Comparison of ENCODE assay signal across 7 worm cellular contexts in the genomic region with DNA sequence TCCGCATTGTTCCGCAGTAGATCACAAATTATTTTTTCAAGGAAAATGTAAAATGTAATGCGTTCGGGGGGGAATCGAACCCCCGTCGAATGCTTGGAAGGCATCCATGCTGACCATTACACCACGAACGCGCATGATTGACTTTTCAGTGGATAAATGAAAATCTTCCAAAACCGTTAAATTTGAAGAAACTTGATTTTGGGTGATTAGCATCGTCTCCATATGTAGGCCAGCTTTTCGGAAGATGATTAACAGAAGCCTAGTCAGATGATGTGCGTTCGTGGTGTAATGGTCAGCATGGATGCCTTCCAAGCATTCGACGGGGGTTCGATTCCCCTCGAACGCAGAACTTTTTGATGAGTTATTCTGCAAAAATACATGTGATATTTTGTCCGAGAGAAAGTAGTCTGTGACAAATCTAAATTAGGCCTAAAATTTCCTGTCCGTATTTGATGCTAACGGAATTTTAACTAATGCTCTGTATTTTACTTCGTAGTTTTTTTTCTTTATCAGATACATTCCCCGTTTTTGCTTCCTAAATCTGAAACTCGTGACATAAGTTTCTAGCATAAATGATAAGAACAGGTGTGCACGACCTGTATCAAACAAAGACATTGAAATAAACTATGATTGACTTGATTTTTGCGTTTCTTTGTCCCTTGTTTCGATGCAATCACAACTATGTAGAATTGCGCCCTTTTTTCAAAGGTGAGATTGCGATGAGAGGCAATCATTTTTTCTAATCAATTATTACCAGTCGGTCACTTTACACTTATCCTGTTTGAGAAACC.
TF ChIP-seq lines count a peak whose summit lies in the region.

Gene C28G1.10 (plus strand): TSS at position 676 of the 791 bp plus-strand sequence.

TF ChIP-seq in whole organism, L1 larva, 84 proteins besides CTCF, POLR2A, EP300 and RAD21:
- TF ChIP-seq elt-2 (tag; optimal IDR thresholded peaks at IDR 0.05; lab: Kevin White, UChicago) = peak; percentile 76
- no peak for TF ChIP-seq lin-39 (tag; optimal IDR thresholded peaks at IDR 0.05; lab: Kevin White, UChicago)
- no peak for TF ChIP-seq isw-1 (GFP tag; IDR thresholded peaks at IDR 0.05; lab: Robert Waterston, UW)
- peak in 1 of 2 experiments; percentile 17 for TF ChIP-seq lin-35 (GFP tag; optimal IDR thresholded peaks at IDR 0.05; lab: Kevin White, UChicago)
- no peak for TF ChIP-seq vab-15 (tag; optimal IDR thresholded peaks at IDR 0.05; lab: Kevin White, UChicago)
- TF ChIP-seq nhr-28 (tag; optimal IDR thresholded peaks at IDR 0.05; lab: Kevin White, UChicago) = no peak
- TF ChIP-seq zag-1 (tag; optimal IDR thresholded peaks at IDR 0.05; lab: Kevin White, UChicago) = no peak
- TF ChIP-seq xbp-1 (tag; optimal IDR thresholded peaks at IDR 0.05; lab: Kevin White, UChicago) = no peak

TF ChIP-seq in whole organism, L2 larva, 48 proteins besides CTCF, POLR2A, EP300 and RAD21:
- peak; percentile 42 for TF ChIP-seq fos-1 (tag; optimal IDR thresholded peaks at IDR 0.05; lab: Kevin White, UChicago)
- peak; percentile 21 for TF ChIP-seq gmeb-1 (tag; optimal IDR thresholded peaks at IDR 0.05; lab: Kevin White, UChicago)
- TF ChIP-seq crh-2 (tag; optimal IDR thresholded peaks at IDR 0.05; lab: Kevin White, UChicago) = peak; percentile 23
- no peak for TF ChIP-seq mbf-1 (tag; optimal IDR thresholded peaks at IDR 0.05; lab: Kevin White, UChicago)
- peak; percentile 37 for TF ChIP-seq nhr-21 (tag; optimal IDR thresholded peaks at IDR 0.05; lab: Kevin White, UChicago)

TF ChIP-seq in whole organism, L3 larva, 47 proteins besides CTCF, POLR2A, EP300 and RAD21:
- TF ChIP-seq hmg-11 (tag; optimal IDR thresholded peaks at IDR 0.05; lab: Kevin White, UChicago) (no peak), nhr-43 (tag; optimal IDR thresholded peaks at IDR 0.05; lab: Kevin White, UChicago; ENCODE audit: poor library complexity, severe bottlenecking) (peak; percentile 73), elt-2 (tag; optimal IDR thresholded peaks at IDR 0.05; lab: Kevin White, UChicago) (peak; percentile 85), nhr-25 (tag; optimal IDR thresholded peaks at IDR 0.05; lab: Kevin White, UChicago) (peak; percentile 46), mml-1 (tag; optimal IDR thresholded peaks at IDR 0.05; lab: Kevin White, UChicago) (no peak), nhr-76 (tag; optimal IDR thresholded peaks at IDR 0.05; lab: Kevin White, UChicago) (no peak), pha-4 (tag; optimal IDR thresholded peaks at IDR 0.05; lab: Kevin White, UChicago) (peak; percentile 6), pqm-1 (tag; optimal IDR thresholded peaks at IDR 0.05; lab: Kevin White, UChicago) (peak; percentile 84), eor-1 (tag; optimal IDR thresholded peaks at IDR 0.05; lab: Kevin White, UChicago) (no peak)

TF ChIP-seq in whole organism, L4 larva, 104 proteins besides CTCF, POLR2A, EP300 and RAD21 (continues in another document):
- TF ChIP-seq dmd-6 (GFP tag; IDR thresholded peaks at IDR 0.05; lab: Robert Waterston, UW) = no peak; the same call in 1 of the 2 replicates
- no peak; the same call in 1 of the 2 replicates for TF ChIP-seq snpc-1.2 (GFP tag; IDR thresholded peaks at IDR 0.05; lab: Robert Waterston, UW)
- TF ChIP-seq ZK337.2 (GFP tag; IDR thresholded peaks at IDR 0.05; lab: Robert Waterston, UW) = peak; percentile 61
- TF ChIP-seq daf-19 (GFP tag; conservative IDR thresholded peaks at IDR 0.05; lab: Robert Waterston, UW) = 0 out of 2 replicates have a peak, but pooled peaks have one; percentile 44
- TF ChIP-seq zfp-3 (GFP tag; conservative IDR thresholded peaks at IDR 0.05; lab: Robert Waterston, UW) = 0 out of 2 replicates have a peak, but pooled peaks have one; percentile 12
- TF ChIP-seq ztf-11 (tag; optimal IDR thresholded peaks at IDR 0.05; lab: Kevin White, UChicago) = no peak
- TF ChIP-seq ceh-28 (tag; optimal IDR thresholded peaks at IDR 0.05; lab: Kevin White, UChicago) = no peak
- TF ChIP-seq tra-1 (GFP tag; IDR thresholded peaks at IDR 0.05; lab: Robert Waterston, UW) = no peak
- TF ChIP-seq spr-3 (GFP tag; optimal IDR thresholded peaks at IDR 0.05; lab: Kevin White, UChicago) = no peak
- TF ChIP-seq F44E2.7 (GFP tag; IDR thresholded peaks at IDR 0.05; lab: Robert Waterston, UW) = peak; percentile 80
- no peak for TF ChIP-seq rbr-2 (tag; optimal IDR thresholded peaks at IDR 0.05; lab: Kevin White, UChicago)
- no peak for TF ChIP-seq gei-8 (GFP tag; optimal IDR thresholded peaks at IDR 0.05; lab: Kevin White, UChicago)
- TF ChIP-seq Y75B8A.6 (GFP tag; IDR thresholded peaks at IDR 0.05; lab: Robert Waterston, UW) = peak; percentile 4; the same call in 1 of the 2 replicates
- TF ChIP-seq dpl-1 (GFP tag; optimal IDR thresholded peaks at IDR 0.05; lab: Kevin White, UChicago) = peak; percentile 3
- TF ChIP-seq aha-1 (tag; lab: Kevin White, UChicago) = no peak

TF ChIP-seq in whole organism, late embryonic, 69 proteins besides CTCF, POLR2A, EP300 and RAD21:
- TF ChIP-seq lim-6 (tag; optimal IDR thresholded peaks at IDR 0.05; lab: Kevin White, UChicago) = no peak
- TF ChIP-seq hlh-30 (tag; optimal IDR thresholded peaks at IDR 0.05; lab: Kevin White, UChicago; ENCODE audit: insufficient read depth) = peak; percentile 10
- no peak for TF ChIP-seq C08G9.2 (tag; optimal IDR thresholded peaks at IDR 0.05; lab: Kevin White, UChicago)
TF ChIP-seq in whole organism, late embryonic: peak in this region for 1.

TF ChIP-seq in whole organism, midembryonic, 9 proteins besides CTCF, POLR2A, EP300 and RAD21:
- TF ChIP-seq klf-2 (GFP tag; conservative IDR thresholded peaks at IDR 0.05; lab: Robert Waterston, UW) = peak; percentile 61; the same call in 1 of the 2 replicates
- no peak for TF ChIP-seq cog-1 (tag; optimal IDR thresholded peaks at IDR 0.05; lab: Kevin White, UChicago)

TF ChIP-seq in whole organism, young adult, 124 proteins besides CTCF, POLR2A, EP300 and RAD21 (continues in another document):
- peak; percentile 76 for TF ChIP-seq B0261.1 (tag; optimal IDR thresholded peaks at IDR 0.05; lab: Kevin White, UChicago)
- TF ChIP-seq T07F8.4 (tag; optimal IDR thresholded peaks at IDR 0.05; lab: Kevin White, UChicago) = peak; percentile 27
- TF ChIP-seq hlh-26 (GFP tag; conservative IDR thresholded peaks at IDR 0.05; lab: Robert Waterston, UW) = no peak
- TF ChIP-seq cebp-2 (GFP tag; IDR thresholded peaks at IDR 0.05; lab: Robert Waterston, UW) = no peak
- no peak for TF ChIP-seq aptf-3 (GFP tag; IDR thresholded peaks at IDR 0.05; lab: Robert Waterston, UW)
- peak; percentile 81; the same call in 1 of the 2 replicates for TF ChIP-seq bed-1 (GFP tag; IDR thresholded peaks at IDR 0.05; lab: Robert Waterston, UW)
- peak; percentile 23 for TF ChIP-seq lin-40 (tag; optimal IDR thresholded peaks at IDR 0.05; lab: Kevin White, UChicago)
- TF ChIP-seq tbx-9 (tag; optimal IDR thresholded peaks at IDR 0.05; lab: Kevin White, UChicago; ENCODE audit: borderline replicate concordance) = no peak
- no peak for TF ChIP-seq mel-28 (tag; optimal IDR thresholded peaks at IDR 0.05; lab: Kevin White, UChicago; ENCODE audit: borderline replicate concordance)
- no peak for TF ChIP-seq mes-4 (tag; optimal IDR thresholded peaks at IDR 0.05; lab: Kevin White, UChicago)
- TF ChIP-seq hsf-1 (GFP tag; IDR thresholded peaks at IDR 0.05; lab: Robert Waterston, UW) = no peak; the same call in none of the 2 replicates
- peak; percentile 50 for TF ChIP-seq snpc-1.3 (tag; optimal IDR thresholded peaks at IDR 0.05; lab: Kevin White, UChicago; ENCODE audit: insufficient read depth)
- no peak for TF ChIP-seq repo-1 (tag; optimal IDR thresholded peaks at IDR 0.05; lab: Kevin White, UChicago)
- TF ChIP-seq ceh-40 (GFP tag; IDR thresholded peaks at IDR 0.05; lab: Robert Waterston, UW) = peak; percentile 49; the same call in 1 of the 2 replicates
- no peak for TF ChIP-seq akir-1 (GFP tag; optimal IDR thresholded peaks at IDR 0.05; lab: Kevin White, UChicago)
- no peak for TF ChIP-seq nhr-27 (tag; optimal IDR thresholded peaks at IDR 0.05; lab: Kevin White, UChicago)
- TF ChIP-seq let-607 (tag; optimal IDR thresholded peaks at IDR 0.05; lab: Kevin White, UChicago) = no peak
- TF ChIP-seq attf-3 (GFP tag; conservative IDR thresholded peaks at IDR 0.05; lab: Robert Waterston, UW) = no peak
- TF ChIP-seq egl-44 (GFP tag; IDR thresholded peaks at IDR 0.05; lab: Robert Waterston, UW) = peak; percentile 62; the same call in 1 of the 2 replicates
- peak; percentile 69 for TF ChIP-seq attf-6 (GFP tag; IDR thresholded peaks at IDR 0.05; lab: Robert Waterston, UW)
- TF ChIP-seq hlh-12 (tag; optimal IDR thresholded peaks at IDR 0.05; lab: Kevin White, UChicago) = no peak
- no peak for TF ChIP-seq fkh-3 (tag; optimal IDR thresholded peaks at IDR 0.05; lab: Kevin White, UChicago)
- TF ChIP-seq rec-8 (tag; optimal IDR thresholded peaks at IDR 0.05; lab: Kevin White, UChicago) = peak; percentile 17 to 24
- TF ChIP-seq somi-1 (GFP tag; optimal IDR thresholded peaks at IDR 0.05; lab: Kevin White, UChicago) = peak; percentile 6
- TF ChIP-seq madf-8 (GFP tag; conservative IDR thresholded peaks at IDR 0.05; lab: Robert Waterston, UW) = no peak
- no peak for TF ChIP-seq T26A5.8 (tag; optimal IDR thresholded peaks at IDR 0.05; lab: Kevin White, UChicago)
- TF ChIP-seq madf-6 (GFP tag; IDR thresholded peaks at IDR 0.05; lab: Robert Waterston, UW) = no peak
- peak; percentile 80; the same call in 1 of the 2 replicates for TF ChIP-seq ztf-25 (GFP tag; IDR thresholded peaks at IDR 0.05; lab: Robert Waterston, UW)
- TF ChIP-seq lsy-27 (tag; optimal IDR thresholded peaks at IDR 0.05; lab: Kevin White, UChicago; ENCODE audit: borderline replicate concordance, insufficient read depth) = no peak
- peak; percentile 53; the same call in 1 of the 2 replicates for TF ChIP-seq nfyb-1 (GFP tag; IDR thresholded peaks at IDR 0.05; lab: Robert Waterston, UW)
- TF ChIP-seq ceh-58 (GFP tag; IDR thresholded peaks at IDR 0.05; lab: Robert Waterston, UW) = no peak
- peak; percentile 62 for TF ChIP-seq nhr-90 (tag; optimal IDR thresholded peaks at IDR 0.05; lab: Kevin White, UChicago)
- TF ChIP-seq hmg-1.2 (GFP tag; IDR thresholded peaks at IDR 0.05; lab: Robert Waterston, UW) = peak; percentile 63
- TF ChIP-seq him-1 (tag; optimal IDR thresholded peaks at IDR 0.05; lab: Kevin White, UChicago) = peak; percentile 43
- peak; percentile 89 for TF ChIP-seq lin-26 (GFP tag; IDR thresholded peaks at IDR 0.05; lab: Robert Waterston, UW)
- TF ChIP-seq F37B4.10 (GFP tag; IDR thresholded peaks at IDR 0.05; lab: Robert Waterston, UW) = no peak
- TF ChIP-seq nhr-80 (tag; optimal IDR thresholded peaks at IDR 0.05; lab: Kevin White, UChicago) = peak; percentile 61
- TF ChIP-seq attf-5 (GFP tag; optimal IDR thresholded peaks at IDR 0.05; lab: Kevin White, UChicago) = peak; percentile 25
- TF ChIP-seq Y53F4B.3 (GFP tag; IDR thresholded peaks at IDR 0.05; lab: Robert Waterston, UW) = peak; percentile 29
- no peak for TF ChIP-seq lin-54 (GFP tag; optimal IDR thresholded peaks at IDR 0.05; lab: Kevin White, UChicago)
- no peak for TF ChIP-seq bed-2 (GFP tag; IDR thresholded peaks at IDR 0.05; lab: Robert Waterston, UW)
